Worm (Caenorhabditis elegans) whole organism, L2 larva: ENCODE data around the gene scb-1.

Source experiments
- C34F6.9 ChIP-seq: fragments of 150-350 bp; optimal IDR thresholded peaks from 2 replicates; lab custom pipeline; 2014; ENCODE audit warnings: missing biosample characterization, missing genetic modification characterization
- F13H6.1 ChIP-seq: sonication (generic microtip); optimal IDR thresholded peaks from 2 replicates; lab custom pipeline; 2016; ENCODE audit warnings: missing genetic modification characterization, missing compliant biosample characterization
- R02D3.7 ChIP-seq: fragments of 150-350 bp; optimal IDR thresholded peaks from 2 replicates; lab custom pipeline; 2014; ENCODE audit warnings: missing biosample characterization, missing genetic modification characterization
- ZK546.5 ChIP-seq: sonication (generic microtip); optimal IDR thresholded peaks from 2 replicates; lab custom pipeline; 2017; ENCODE audit warnings: missing biosample characterization, missing genetic modification characterization
- alr-1 ChIP-seq: fragments of 150-350 bp; optimal IDR thresholded peaks from 2 replicates; lab custom pipeline; 2014; ENCODE audit warnings: missing biosample characterization, missing genetic modification characterization
- aly-2 ChIP-seq: fragments of 150-350 bp; optimal IDR thresholded peaks from 2 replicates; lab custom pipeline; 2014; ENCODE audit warnings: missing biosample characterization, missing genetic modification characterization
- ama-1 ChIP-seq: fragments of 150-350 bp; optimal IDR thresholded peaks from 2 replicates; lab custom pipeline; 2018; ENCODE audit warnings: inconsistent platforms
- blmp-1 ChIP-seq: sonication (generic microtip); optimal IDR thresholded peaks from 2 replicates; lab custom pipeline; 2017; ENCODE audit warnings: missing genetic modification characterization, mild to moderate bottlenecking, missing compliant biosample characterization, antibody characterized with exemption, moderate library complexity; ENCODE audit not compliant: insufficient read depth
- ceh-16 ChIP-seq: fragments of 150-350 bp; optimal IDR thresholded peaks from 2 replicates; lab custom pipeline; 2014; ENCODE audit warnings: missing biosample characterization, missing genetic modification characterization
- ceh-82 ChIP-seq: fragments of 150-350 bp; optimal IDR thresholded peaks from 2 replicates; lab custom pipeline; 2014; ENCODE audit warnings: missing biosample characterization, missing genetic modification characterization
- crh-2 ChIP-seq: sonication (generic microtip); optimal IDR thresholded peaks from 2 replicates; lab custom pipeline; 2017; ENCODE audit warnings: missing biosample characterization, missing genetic modification characterization
- dmd-4 ChIP-seq: sonication (generic microtip); optimal IDR thresholded peaks from 2 replicates; lab custom pipeline; 2017; ENCODE audit warnings: missing biosample characterization, missing genetic modification characterization
- egl-27 ChIP-seq: sonication (generic microtip); optimal IDR thresholded peaks from 3 replicates; lab custom pipeline; 2017; ENCODE audit warnings: missing biosample characterization, missing genetic modification reagents, missing genetic modification characterization
- elt-3 ChIP-seq: sonication (generic microtip); optimal IDR thresholded peaks from 2 replicates; lab custom pipeline; 2017; ENCODE audit warnings: missing biosample characterization, missing genetic modification characterization
- fos-1 ChIP-seq: fragments of 150-350 bp; optimal IDR thresholded peaks from 2 replicates; lab custom pipeline; 2014; ENCODE audit warnings: missing biosample characterization, missing genetic modification characterization
- gmeb-1 ChIP-seq: fragments of 150-350 bp; optimal IDR thresholded peaks from 2 replicates; lab custom pipeline; 2014; ENCODE audit warnings: missing biosample characterization, missing genetic modification characterization
- lin-11 ChIP-seq: fragments of 150-350 bp; sonication (generic microtip); optimal IDR thresholded peaks from 2 replicates; lab custom pipeline; 2014; ENCODE audit warnings: missing biosample characterization, missing genetic modification characterization, inconsistent platforms, mixed read lengths
- lin-13 ChIP-seq: fragments of 150-350 bp; optimal IDR thresholded peaks from 2 replicates; lab custom pipeline; 2014; ENCODE audit warnings: missing biosample characterization, missing genetic modification reagents, missing genetic modification characterization
- lin-39 ChIP-seq: fragments of 150-350 bp; optimal IDR thresholded peaks from 2 replicates; lab custom pipeline; 2014; ENCODE audit warnings: missing biosample characterization, missing genetic modification reagents, missing genetic modification characterization
- lsy-2 ChIP-seq, 2 experiments: fragments of 150-350 bp in 1 of 2; sonication (generic microtip) in 1 of 2; optimal IDR thresholded peaks; 2 replicates each; lab custom pipeline; 2014 to 2017; ENCODE audit warnings: missing biosample characterization in 2 of 2, missing genetic modification characterization in 2 of 2
- mab-5 ChIP-seq: fragments of 150-350 bp; optimal IDR thresholded peaks from 2 replicates; lab custom pipeline; 2014; ENCODE audit warnings: missing biosample characterization, missing genetic modification characterization
- mbf-1 ChIP-seq: sonication (generic microtip); optimal IDR thresholded peaks from 2 replicates; lab custom pipeline; 2017; ENCODE audit warnings: missing biosample characterization, missing genetic modification characterization
- mdl-1 ChIP-seq, 2 experiments: fragments of 150-350 bp in 1 of 2; sonication (generic microtip) in 1 of 2; optimal IDR thresholded peaks; 2 replicates each; lab custom pipeline; 2017; ENCODE audit warnings: missing biosample characterization in 2 of 2, missing genetic modification characterization in 2 of 2
- nhr-10 ChIP-seq: sonication (generic microtip); optimal IDR thresholded peaks from 2 replicates; lab custom pipeline; 2017; ENCODE audit warnings: missing biosample characterization, missing genetic modification characterization
- nhr-129 ChIP-seq: fragments of 150-350 bp; optimal IDR thresholded peaks from 2 replicates; lab custom pipeline; 2014; ENCODE audit warnings: missing biosample characterization, missing genetic modification characterization
- nhr-21 ChIP-seq: fragments of 150-350 bp; optimal IDR thresholded peaks from 2 replicates; lab custom pipeline; 2014; ENCODE audit warnings: missing biosample characterization, missing genetic modification characterization
- nhr-25 ChIP-seq: fragments of 150-350 bp; sonication (generic microtip); optimal IDR thresholded peaks from 3 replicates; lab custom pipeline; 2014; ENCODE audit warnings: missing biosample characterization, missing genetic modification characterization
- nhr-77 ChIP-seq: fragments of 150-350 bp; optimal IDR thresholded peaks from 2 replicates; lab custom pipeline; 2014; ENCODE audit warnings: missing biosample characterization, missing genetic modification characterization
- sem-4 ChIP-seq: fragments of 150-350 bp; optimal IDR thresholded peaks from 2 replicates; lab custom pipeline; 2014; ENCODE audit warnings: missing biosample characterization, missing genetic modification reagents, missing genetic modification characterization
- skn-1 ChIP-seq: sonication (generic microtip); optimal IDR thresholded peaks from 2 replicates; lab custom pipeline; 2017; ENCODE audit warnings: missing biosample characterization, missing genetic modification characterization
- sma-3 ChIP-seq: sonication (generic microtip); optimal IDR thresholded peaks from 2 replicates; lab custom pipeline; 2016; ENCODE audit warnings: missing genetic modification reagents, missing genetic modification characterization, missing compliant biosample characterization
- sma-9 ChIP-seq, 2 experiments: fragments of 150-350 bp in 1 of 2; sonication (generic microtip) in 1 of 2; optimal IDR thresholded peaks; 2 replicates each; lab custom pipeline; 2014 to 2016; ENCODE audit warnings: missing genetic modification characterization in 2 of 2, mild to moderate bottlenecking in 1 of 2, missing biosample characterization in 1 of 2, missing compliant biosample characterization in 1 of 2, missing genetic modification reagents in 1 of 2, moderate library complexity in 1 of 2
- snpc-4 ChIP-seq: fragments of 150-350 bp; optimal IDR thresholded peaks from 2 replicates; lab custom pipeline; 2014; ENCODE audit warnings: missing biosample characterization, missing genetic modification characterization
- unc-39 ChIP-seq: fragments of 150-350 bp; optimal IDR thresholded peaks from 2 replicates; lab custom pipeline; 2014; ENCODE audit warnings: missing biosample characterization, missing genetic modification characterization
- unc-55 ChIP-seq: fragments of 150-350 bp; sonication (generic microtip); optimal IDR thresholded peaks from 3 replicates; lab custom pipeline; 2014; ENCODE audit warnings: missing biosample characterization, missing genetic modification reagents, missing genetic modification characterization
- unc-62 ChIP-seq: fragments of 150-350 bp; optimal IDR thresholded peaks from 2 replicates; lab custom pipeline; 2014; ENCODE audit warnings: missing biosample characterization, missing genetic modification reagents, missing genetic modification characterization
- zag-1 ChIP-seq: fragments of 150-350 bp; optimal IDR thresholded peaks from 2 replicates; lab custom pipeline; 2014; ENCODE audit warnings: missing biosample characterization, missing genetic modification characterization
- ztf-11 ChIP-seq: sonication (generic microtip); optimal IDR thresholded peaks from 2 replicates; lab custom pipeline; 2017; ENCODE audit warnings: missing biosample characterization, missing genetic modification characterization
- ztf-4 ChIP-seq: fragments of 150-350 bp; optimal IDR thresholded peaks from 2 replicates; lab custom pipeline; 2014; ENCODE audit warnings: missing biosample characterization, missing genetic modification characterization

scb-1 gene

ce11 chrV:11080345-11081102, 39.0 kb downstream of the scb-1 start, which contains the start of gene act-1 (continued):
- no peak for TF ChIP-seq skn-1 (tag; lab: Kevin White, UChicago)
- TF ChIP-seq nhr-129 (tag; lab: Kevin White, UChicago) = peak; percentile 60
- no peak for TF ChIP-seq elt-3
- no peak for TF ChIP-seq nhr-21 (tag; lab: Kevin White, UChicago)
- no peak for TF ChIP-seq ztf-11 (tag; lab: Kevin White, UChicago)

ce11 chrV:11078874-11079273, 40.6 kb downstream of the scb-1 start:
- TF ChIP-seq nhr-10 (tag; lab: Kevin White, UChicago) = no peak
- TF ChIP-seq mdl-1 (tag; optimal IDR thresholded peaks at IDR 0.05; lab: Kevin White, UChicago) = no peak
- TF ChIP-seq aly-2 (tag; lab: Kevin White, UChicago) = no peak
- TF ChIP-seq F13H6.1 (tag; lab: Kevin White, UChicago) = no peak
- TF ChIP-seq unc-55 = peak; percentile 18

- TF ChIP-seq fos-1 (peak; percentile 97), zag-1 (tag; lab: Kevin White, UChicago) (peak; percentile 15), sma-9 (GFP tag; optimal IDR thresholded peaks at IDR 0.05; lab: Kevin White, UChicago) (peak; percentile 8), sma-9 (tag; optimal IDR thresholded peaks at IDR 0.05; lab: Kevin White, UChicago) (no peak), mbf-1 (no peak), lin-11 (peak; percentile 76), unc-39 (tag; lab: Kevin White, UChicago) (no peak), lin-39 (no peak), blmp-1 (tag; lab: Kevin White, UChicago) (peak; percentile 57), nhr-25 (tag; lab: Kevin White, UChicago) (peak; percentile 84), ZK546.5 (tag; lab: Kevin White, UChicago) (no peak), R02D3.7 (tag; lab: Kevin White, UChicago) (no peak), ceh-82 (tag; lab: Kevin White, UChicago) (no peak), skn-1 (tag; lab: Kevin White, UChicago) (no peak), dmd-4 (tag; lab: Kevin White, UChicago) (no peak), ztf-4 (tag; lab: Kevin White, UChicago) (peak; percentile 50), egl-27 (tag; lab: Kevin White, UChicago) (no peak), ceh-16 (tag; lab: Kevin White, UChicago) (peak; percentile 64), mab-5 (tag; lab: Kevin White, UChicago) (peak; percentile 21), gmeb-1 (peak; percentile 69), snpc-4 (peak; percentile 55), sma-3 (GFP tag; lab: Kevin White, UChicago) (peak; percentile 87), nhr-77 (tag; lab: Kevin White, UChicago) (no peak), nhr-21 (tag; lab: Kevin White, UChicago) (peak; percentile 20), alr-1 (tag; lab: Kevin White, UChicago) (no peak), lin-13 (GFP tag; lab: Kevin White, UChicago) (peak; percentile 74), sem-4 (tag; lab: Kevin White, UChicago) (peak; percentile 80), lsy-2 (tag; optimal IDR thresholded peaks at IDR 0.05; lab: Kevin White, UChicago) (peak in 1 of 2 experiments; percentile 75), F13H6.1 (tag; lab: Kevin White, UChicago) (peak; percentile 44), unc-55 (peak; percentile 86), ztf-11 (tag; lab: Kevin White, UChicago) (no peak), C34F6.9 (tag; lab: Kevin White, UChicago) (peak; percentile 88), unc-62 (GFP tag; lab: Kevin White, UChicago) (no peak), crh-2 (tag; lab: Kevin White, UChicago) (peak; percentile 86), nhr-129 (tag; lab: Kevin White, UChicago) (peak; percentile 76), ama-1 (lab: Kevin White, UChicago) (peak; percentile 40), aly-2 (tag; lab: Kevin White, UChicago) (no peak)
- TF ChIP-seq, all 48 proteins: peak for 22
These were observed 41.3 kb downstream of the scb-1 start, which contains the start of gene act-2 for ce11 chrV:11078104-11078724. Gene act-2 (minus strand): TSS chrV:11078154.
